Fruit fly (Drosophila melanogaster) whole organism, adult: ENCODE results near the gene CG31528.

Experiments used
- CG11617 ChIP-seq: fragments of 200-800 bp; sonication (Bioruptor generic); optimal IDR thresholded peaks from 2 replicates; lab custom pipeline; 2017; ENCODE audit warnings: mild to moderate bottlenecking, missing biosample characterization, missing genetic modification reagents, missing genetic modification characterization
- CG14711 ChIP-seq: fragments of 200-800 bp; sonication (Bioruptor generic); optimal IDR thresholded peaks from 2 replicates; lab custom pipeline; 2018; ENCODE audit warnings: missing biosample characterization, mild to moderate bottlenecking, missing genetic modification characterization, moderate library complexity
- CG1620 ChIP-seq: fragments of 200-800 bp; sonication (Bioruptor generic); optimal IDR thresholded peaks from 2 replicates; lab custom pipeline; 2016; ENCODE audit warnings: missing biosample characterization, missing genetic modification characterization
- CG33017 ChIP-seq: fragments of 200-800 bp; sonication (Bioruptor generic); optimal IDR thresholded peaks from 2 replicates; lab custom pipeline; 2018; ENCODE audit warnings: missing biosample characterization, mild to moderate bottlenecking, missing genetic modification characterization, moderate library complexity
- CG5204 ChIP-seq: fragments of 200-800 bp; sonication (Bioruptor generic); optimal IDR thresholded peaks from 2 replicates; lab custom pipeline; 2016; ENCODE audit warnings: missing biosample characterization, missing genetic modification characterization
- CG7101 ChIP-seq: fragments of 200-800 bp; sonication (Bioruptor generic); optimal IDR thresholded peaks from 2 replicates; lab custom pipeline; 2018; ENCODE audit warnings: missing biosample characterization, mild to moderate bottlenecking, missing genetic modification characterization, moderate library complexity
- Clk ChIP-seq: fragments of 200-800 bp; sonication (Bioruptor generic); optimal IDR thresholded peaks from 2 replicates; lab custom pipeline; 2017; ENCODE audit warnings: missing biosample characterization, missing genetic modification characterization
- Crg-1 ChIP-seq: fragments of 200-800 bp; sonication (Bioruptor generic); optimal IDR thresholded peaks from 2 replicates; lab custom pipeline; 2016; ENCODE audit warnings: missing biosample characterization, missing genetic modification characterization
- Hr96 ChIP-seq: fragments of 200-800 bp; sonication (Bioruptor generic); optimal IDR thresholded peaks from 2 replicates; lab custom pipeline; 2016; ENCODE audit warnings: missing biosample characterization, missing genetic modification characterization
- bab1 ChIP-seq: fragments of 200-800 bp; sonication (Bioruptor generic); optimal IDR thresholded peaks from 3 replicates; lab custom pipeline; 2019; ENCODE audit warnings: missing biosample characterization, mild to moderate bottlenecking, missing genetic modification characterization, moderate library complexity
- pad ChIP-seq: fragments of 200-800 bp; sonication (Bioruptor generic); optimal IDR thresholded peaks from 3 replicates; lab custom pipeline; 2017; ENCODE audit warnings: missing biosample characterization, missing genetic modification characterization, mild to moderate bottlenecking, moderate library complexity, missing genetic modification reagents
- tj ChIP-seq: fragments of 200-800 bp; sonication (Bioruptor generic); optimal IDR thresholded peaks from 3 replicates; lab custom pipeline; 2017; ENCODE audit warnings: missing biosample characterization, mild to moderate bottlenecking, missing genetic modification characterization, moderate library complexity
- toe ChIP-seq: fragments of 200-800 bp; sonication (Bioruptor generic); optimal IDR thresholded peaks from 2 replicates; lab custom pipeline; 2016; ENCODE audit warnings: missing biosample characterization, missing genetic modification characterization

DNA sequence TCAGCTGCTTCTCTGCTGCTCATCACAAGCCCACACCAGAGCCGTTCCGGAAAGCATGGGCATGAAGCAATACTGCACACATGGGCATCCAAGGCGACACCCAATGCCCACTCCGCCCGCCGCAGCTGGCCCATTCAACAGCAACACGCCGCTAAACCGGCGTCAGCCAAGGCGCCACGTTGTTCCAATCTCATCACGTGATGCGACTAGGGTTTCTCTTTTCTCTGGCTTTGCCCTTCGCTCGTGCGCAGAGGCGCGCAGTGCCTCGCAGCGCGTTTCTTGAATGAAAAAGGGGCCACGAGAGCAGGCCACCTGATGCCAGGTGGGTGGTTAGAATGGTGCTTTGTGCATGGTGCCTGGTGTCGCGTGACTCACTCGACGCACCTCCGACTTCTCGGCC is 33.0 kb downstream of the CG31528 start:
- no peak for TF ChIP-seq CG11617 (GFP tag; lab: Kevin White, UChicago)
- no peak for TF ChIP-seq bab1 (GFP tag; lab: Kevin White, UChicago)
- TF ChIP-seq Clk (GFP tag; lab: Kevin White, UChicago), result no peak
- no peak for TF ChIP-seq Hr96
- no peak for TF ChIP-seq Crg-1 (GFP tag; lab: Kevin White, UChicago)
- TF ChIP-seq CG33017 (tag; lab: Kevin White, UChicago), result no peak
- no peak for TF ChIP-seq CG14711 (tag; lab: Kevin White, UChicago)
- TF ChIP-seq CG7101 (tag; lab: Kevin White, UChicago), result no peak
- TF ChIP-seq CG5204 (GFP tag; lab: Kevin White, UChicago), result no peak
- TF ChIP-seq toe (GFP tag; lab: Kevin White, UChicago), result no peak
- TF ChIP-seq pad (GFP tag; lab: Kevin White, UChicago), result no peak
- TF ChIP-seq CG1620 (GFP tag; lab: Kevin White, UChicago), result no peak
- TF ChIP-seq tj, result no peak
